Fruit fly (Drosophila melanogaster) whole organism, adult: ENCODE measurements around the gene Nup35.

Experiments
- CG11617 ChIP-seq: fragments of 200-800 bp; sonication (Bioruptor generic); optimal IDR thresholded peaks from 2 replicates; lab custom pipeline; 2017; ENCODE audit warnings: mild to moderate bottlenecking, missing biosample characterization, missing genetic modification reagents, missing genetic modification characterization
- CG12768 ChIP-seq: fragments of 200-800 bp; sonication (Bioruptor generic); optimal IDR thresholded peaks from 2 replicates; lab custom pipeline; 2017; ENCODE audit warnings: missing biosample characterization, missing genetic modification characterization, mild to moderate bottlenecking, moderate library complexity, missing genetic modification reagents
- CG14711 ChIP-seq: fragments of 200-800 bp; sonication (Bioruptor generic); optimal IDR thresholded peaks from 2 replicates; lab custom pipeline; 2018; ENCODE audit warnings: missing biosample characterization, mild to moderate bottlenecking, missing genetic modification characterization, moderate library complexity
- CG1620 ChIP-seq: fragments of 200-800 bp; sonication (Bioruptor generic); optimal IDR thresholded peaks from 2 replicates; lab custom pipeline; 2016; ENCODE audit warnings: missing biosample characterization, missing genetic modification characterization
- CG33017 ChIP-seq: fragments of 200-800 bp; sonication (Bioruptor generic); optimal IDR thresholded peaks from 2 replicates; lab custom pipeline; 2018; ENCODE audit warnings: missing biosample characterization, mild to moderate bottlenecking, missing genetic modification characterization, moderate library complexity
- CG5204 ChIP-seq: fragments of 200-800 bp; sonication (Bioruptor generic); optimal IDR thresholded peaks from 2 replicates; lab custom pipeline; 2016; ENCODE audit warnings: missing biosample characterization, missing genetic modification characterization
- CG7045 ChIP-seq: fragments of 200-800 bp; sonication (Bioruptor generic); optimal IDR thresholded peaks from 2 replicates; lab custom pipeline; 2017; ENCODE audit warnings: missing biosample characterization, mild to moderate bottlenecking, missing genetic modification characterization
- CG7101 ChIP-seq: fragments of 200-800 bp; sonication (Bioruptor generic); optimal IDR thresholded peaks from 2 replicates; lab custom pipeline; 2018; ENCODE audit warnings: missing biosample characterization, mild to moderate bottlenecking, missing genetic modification characterization, moderate library complexity
- Clk ChIP-seq: fragments of 200-800 bp; sonication (Bioruptor generic); optimal IDR thresholded peaks from 2 replicates; lab custom pipeline; 2017; ENCODE audit warnings: missing biosample characterization, missing genetic modification characterization
- Crg-1 ChIP-seq: fragments of 200-800 bp; sonication (Bioruptor generic); optimal IDR thresholded peaks from 2 replicates; lab custom pipeline; 2016; ENCODE audit warnings: missing biosample characterization, missing genetic modification characterization
- Hr96 ChIP-seq: fragments of 200-800 bp; sonication (Bioruptor generic); optimal IDR thresholded peaks from 2 replicates; lab custom pipeline; 2016; ENCODE audit warnings: missing biosample characterization, missing genetic modification characterization
- Mnt ChIP-seq: fragments of 200-800 bp; sonication (Bioruptor generic); optimal IDR thresholded peaks from 2 replicates; lab custom pipeline; 2016; ENCODE audit warnings: missing biosample characterization, mild to moderate bottlenecking, missing genetic modification characterization
- bab1 ChIP-seq: fragments of 200-800 bp; sonication (Bioruptor generic); optimal IDR thresholded peaks from 3 replicates; lab custom pipeline; 2019; ENCODE audit warnings: missing biosample characterization, mild to moderate bottlenecking, missing genetic modification characterization, moderate library complexity
- cic ChIP-seq: fragments of 200-800 bp; sonication (Bioruptor generic); optimal IDR thresholded peaks from 2 replicates; lab custom pipeline; 2017; ENCODE audit warnings: missing biosample characterization, mild to moderate bottlenecking, missing genetic modification characterization, moderate library complexity
- cnc ChIP-seq, 2 experiments: fragments of >200 bp; optimal IDR thresholded peaks; 2 replicates each; lab custom pipeline; 2017
- kay ChIP-seq: fragments of 200-800 bp; sonication (Bioruptor generic); peaks from one replicate; lab custom pipeline; 2016; ENCODE audit warnings: missing biosample characterization, missing genetic modification characterization, borderline replicate concordance
- ovo ChIP-seq: fragments of 200-800 bp; sonication (Bioruptor generic); optimal IDR thresholded peaks from 2 replicates; lab custom pipeline; 2016; ENCODE audit warnings: missing biosample characterization, missing genetic modification characterization
- pad ChIP-seq: fragments of 200-800 bp; sonication (Bioruptor generic); optimal IDR thresholded peaks from 3 replicates; lab custom pipeline; 2017; ENCODE audit warnings: missing biosample characterization, missing genetic modification characterization, mild to moderate bottlenecking, moderate library complexity, missing genetic modification reagents
- tj ChIP-seq: fragments of 200-800 bp; sonication (Bioruptor generic); optimal IDR thresholded peaks from 3 replicates; lab custom pipeline; 2017; ENCODE audit warnings: missing biosample characterization, mild to moderate bottlenecking, missing genetic modification characterization, moderate library complexity
- toe ChIP-seq: fragments of 200-800 bp; sonication (Bioruptor generic); optimal IDR thresholded peaks from 2 replicates; lab custom pipeline; 2016; ENCODE audit warnings: missing biosample characterization, missing genetic modification characterization

The Nup35 gene

dm6 chrX:18647961-18648360, at the start of gene Nup35:
Nup35 (plus strand) TSS chrX:18648182.
- TF ChIP-seq CG12768 (GFP tag; lab: Kevin White, UChicago) (no peak), bab1 (GFP tag; lab: Kevin White, UChicago) (no peak), cnc (optimal IDR thresholded peaks at IDR 0.05; lab: Kevin White, UChicago) (no peak), toe (GFP tag; lab: Kevin White, UChicago) (no peak), ovo (GFP tag; lab: Kevin White, UChicago) (no peak), CG1620 (GFP tag; lab: Kevin White, UChicago) (no peak), CG14711 (no peak)

- no peak for TF ChIP-seq pad
- TF ChIP-seq toe (GFP tag; lab: Kevin White, UChicago): no peak
- TF ChIP-seq CG7101 (tag; lab: Kevin White, UChicago): no peak
- no peak for TF ChIP-seq CG33017
Observed at dm6 chrX:18613434-18613833, 34.5 kb upstream of the Nup35 start.

dm6 chrX:18617489-18617888, 30.5 kb upstream of the Nup35 start, which contains the start of gene CG15040:
CG15040 (minus strand) TSS chrX:18617589.
- TF ChIP-seq pad: no peak

- TF ChIP-seq tj (GFP tag; lab: Kevin White, UChicago): no peak
- TF ChIP-seq kay (GFP tag; lab: Kevin White, UChicago): no peak
- no peak for TF ChIP-seq toe (GFP tag; lab: Kevin White, UChicago)
- no peak for TF ChIP-seq bab1 (GFP tag; lab: Kevin White, UChicago)
- TF ChIP-seq pad: no peak
- TF ChIP-seq CG5204: no peak
- no peak for TF ChIP-seq ovo (GFP tag; lab: Kevin White, UChicago)
- no peak for TF ChIP-seq CG7045 (GFP tag; lab: Kevin White, UChicago)
- no peak for TF ChIP-seq CG11617 (GFP tag; lab: Kevin White, UChicago)
- TF ChIP-seq CG7101 (tag; lab: Kevin White, UChicago): no peak
- no peak for TF ChIP-seq CG12768 (GFP tag; lab: Kevin White, UChicago)
- no peak for TF ChIP-seq CG33017
- no peak for TF ChIP-seq cnc (optimal IDR thresholded peaks at IDR 0.05; lab: Kevin White, UChicago)
- no peak for TF ChIP-seq CG14711
- TF ChIP-seq Clk: no peak
- no peak for TF ChIP-seq cic
- no peak for TF ChIP-seq Crg-1 (GFP tag; lab: Kevin White, UChicago)
Observed at dm6 chrX:18618122-18618521, 29.9 kb upstream of the Nup35 start.

- TF ChIP-seq tj (GFP tag; lab: Kevin White, UChicago): no peak
- no peak for TF ChIP-seq Mnt
- TF ChIP-seq CG5204: no peak
- TF ChIP-seq cic: no peak
- TF ChIP-seq Hr96 (GFP tag; lab: Kevin White, UChicago): no peak
- TF ChIP-seq CG33017: no peak
- no peak for TF ChIP-seq CG14711
- no peak for TF ChIP-seq bab1 (GFP tag; lab: Kevin White, UChicago)
- no peak for TF ChIP-seq kay (GFP tag; lab: Kevin White, UChicago)
- no peak for TF ChIP-seq toe (GFP tag; lab: Kevin White, UChicago)
- no peak for TF ChIP-seq CG7045 (GFP tag; lab: Kevin White, UChicago)
Observed at dm6 chrX:18621649-18622346, 26.2 kb upstream of the Nup35 start.

dm6 chrX:18627002-18627401, 21.0 kb upstream of the Nup35 start:
- TF ChIP-seq CG7045 (GFP tag; lab: Kevin White, UChicago) (no peak), CG5204 (no peak), tj (GFP tag; lab: Kevin White, UChicago) (no peak), Clk (no peak), CG33017 (no peak), cic (no peak), CG1620 (GFP tag; lab: Kevin White, UChicago) (no peak), CG11617 (GFP tag; lab: Kevin White, UChicago) (no peak), CG12768 (GFP tag; lab: Kevin White, UChicago) (no peak), Hr96 (GFP tag; lab: Kevin White, UChicago) (no peak)

dm6 chrX:18630990-18631389, 17.0 kb upstream of the Nup35 start:
- TF ChIP-seq Hr96 (GFP tag; lab: Kevin White, UChicago) (no peak), pad (no peak), tj (GFP tag; lab: Kevin White, UChicago) (no peak), cic (no peak), toe (GFP tag; lab: Kevin White, UChicago) (no peak), CG1620 (GFP tag; lab: Kevin White, UChicago) (no peak), CG7101 (tag; lab: Kevin White, UChicago) (no peak), CG33017 (no peak), CG12768 (GFP tag; lab: Kevin White, UChicago) (no peak), CG11617 (GFP tag; lab: Kevin White, UChicago) (no peak), kay (GFP tag; lab: Kevin White, UChicago) (no peak)
